Worm (Caenorhabditis elegans) whole organism, L2 larva: ENCODE measurements around the gene F17C11.26.

Experiments used
- C34F6.9 ChIP-seq: fragments of 150-350 bp; optimal IDR thresholded peaks from 2 replicates; lab custom pipeline; 2014; ENCODE audit warnings: missing biosample characterization, missing genetic modification characterization
- F13H6.1 ChIP-seq: sonication (generic microtip); optimal IDR thresholded peaks from 2 replicates; lab custom pipeline; 2016; ENCODE audit warnings: missing genetic modification characterization, missing compliant biosample characterization
- R02D3.7 ChIP-seq: fragments of 150-350 bp; optimal IDR thresholded peaks from 2 replicates; lab custom pipeline; 2014; ENCODE audit warnings: missing biosample characterization, missing genetic modification characterization
- ZK546.5 ChIP-seq: sonication (generic microtip); optimal IDR thresholded peaks from 2 replicates; lab custom pipeline; 2017; ENCODE audit warnings: missing biosample characterization, missing genetic modification characterization
- alr-1 ChIP-seq: fragments of 150-350 bp; optimal IDR thresholded peaks from 2 replicates; lab custom pipeline; 2014; ENCODE audit warnings: missing biosample characterization, missing genetic modification characterization
- aly-2 ChIP-seq: fragments of 150-350 bp; optimal IDR thresholded peaks from 2 replicates; lab custom pipeline; 2014; ENCODE audit warnings: missing biosample characterization, missing genetic modification characterization
- ama-1 ChIP-seq: fragments of 150-350 bp; optimal IDR thresholded peaks from 2 replicates; lab custom pipeline; 2018; ENCODE audit warnings: inconsistent platforms
- blmp-1 ChIP-seq: sonication (generic microtip); optimal IDR thresholded peaks from 2 replicates; lab custom pipeline; 2017; ENCODE audit warnings: missing genetic modification characterization, mild to moderate bottlenecking, missing compliant biosample characterization, antibody characterized with exemption, moderate library complexity; ENCODE audit not compliant: insufficient read depth
- ceh-82 ChIP-seq: fragments of 150-350 bp; optimal IDR thresholded peaks from 2 replicates; lab custom pipeline; 2014; ENCODE audit warnings: missing biosample characterization, missing genetic modification characterization
- crh-2 ChIP-seq: sonication (generic microtip); optimal IDR thresholded peaks from 2 replicates; lab custom pipeline; 2017; ENCODE audit warnings: missing biosample characterization, missing genetic modification characterization
- dmd-4 ChIP-seq: sonication (generic microtip); optimal IDR thresholded peaks from 2 replicates; lab custom pipeline; 2017; ENCODE audit warnings: missing biosample characterization, missing genetic modification characterization
- egl-27 ChIP-seq: sonication (generic microtip); optimal IDR thresholded peaks from 3 replicates; lab custom pipeline; 2017; ENCODE audit warnings: missing biosample characterization, missing genetic modification reagents, missing genetic modification characterization
- elt-1 ChIP-seq: fragments of 150-350 bp; optimal IDR thresholded peaks from 2 replicates; lab custom pipeline; 2014; ENCODE audit warnings: missing biosample characterization, missing genetic modification characterization
- elt-3 ChIP-seq: sonication (generic microtip); optimal IDR thresholded peaks from 2 replicates; lab custom pipeline; 2017; ENCODE audit warnings: missing biosample characterization, missing genetic modification characterization
- fos-1 ChIP-seq: fragments of 150-350 bp; optimal IDR thresholded peaks from 2 replicates; lab custom pipeline; 2014; ENCODE audit warnings: missing biosample characterization, missing genetic modification characterization
- gmeb-1 ChIP-seq: fragments of 150-350 bp; optimal IDR thresholded peaks from 2 replicates; lab custom pipeline; 2014; ENCODE audit warnings: missing biosample characterization, missing genetic modification characterization
- lin-11 ChIP-seq: fragments of 150-350 bp; sonication (generic microtip); optimal IDR thresholded peaks from 2 replicates; lab custom pipeline; 2014; ENCODE audit warnings: missing biosample characterization, missing genetic modification characterization, inconsistent platforms, mixed read lengths
- lin-13 ChIP-seq: fragments of 150-350 bp; optimal IDR thresholded peaks from 2 replicates; lab custom pipeline; 2014; ENCODE audit warnings: missing biosample characterization, missing genetic modification reagents, missing genetic modification characterization
- lin-39 ChIP-seq: fragments of 150-350 bp; optimal IDR thresholded peaks from 2 replicates; lab custom pipeline; 2014; ENCODE audit warnings: missing biosample characterization, missing genetic modification reagents, missing genetic modification characterization
- lsy-2 ChIP-seq, 2 experiments: fragments of 150-350 bp in 1 of 2; sonication (generic microtip) in 1 of 2; optimal IDR thresholded peaks; 2 replicates each; lab custom pipeline; 2014 to 2017; ENCODE audit warnings: missing biosample characterization in 2 of 2, missing genetic modification characterization in 2 of 2
- mab-5 ChIP-seq: fragments of 150-350 bp; optimal IDR thresholded peaks from 2 replicates; lab custom pipeline; 2014; ENCODE audit warnings: missing biosample characterization, missing genetic modification characterization
- mbf-1 ChIP-seq: sonication (generic microtip); optimal IDR thresholded peaks from 2 replicates; lab custom pipeline; 2017; ENCODE audit warnings: missing biosample characterization, missing genetic modification characterization
- mdl-1 ChIP-seq, 2 experiments: fragments of 150-350 bp in 1 of 2; sonication (generic microtip) in 1 of 2; optimal IDR thresholded peaks; 2 replicates each; lab custom pipeline; 2017; ENCODE audit warnings: missing biosample characterization in 2 of 2, missing genetic modification characterization in 2 of 2
- nhr-10 ChIP-seq: sonication (generic microtip); optimal IDR thresholded peaks from 2 replicates; lab custom pipeline; 2017; ENCODE audit warnings: missing biosample characterization, missing genetic modification characterization
- nhr-11 ChIP-seq: fragments of 150-350 bp; optimal IDR thresholded peaks from 2 replicates; lab custom pipeline; 2014; ENCODE audit warnings: missing biosample characterization, missing genetic modification characterization
- nhr-129 ChIP-seq: fragments of 150-350 bp; optimal IDR thresholded peaks from 2 replicates; lab custom pipeline; 2014; ENCODE audit warnings: missing biosample characterization, missing genetic modification characterization
- nhr-21 ChIP-seq: fragments of 150-350 bp; optimal IDR thresholded peaks from 2 replicates; lab custom pipeline; 2014; ENCODE audit warnings: missing biosample characterization, missing genetic modification characterization
- nhr-23 ChIP-seq: fragments of 150-350 bp; optimal IDR thresholded peaks from 2 replicates; lab custom pipeline; 2014; ENCODE audit warnings: missing biosample characterization, missing genetic modification reagents, missing genetic modification characterization
- nhr-25 ChIP-seq: fragments of 150-350 bp; sonication (generic microtip); optimal IDR thresholded peaks from 3 replicates; lab custom pipeline; 2014; ENCODE audit warnings: missing biosample characterization, missing genetic modification characterization
- nhr-6 ChIP-seq: fragments of 150-350 bp; optimal IDR thresholded peaks from 2 replicates; lab custom pipeline; 2014; ENCODE audit warnings: missing biosample characterization, missing genetic modification characterization
- nhr-77 ChIP-seq: fragments of 150-350 bp; optimal IDR thresholded peaks from 2 replicates; lab custom pipeline; 2014; ENCODE audit warnings: missing biosample characterization, missing genetic modification characterization
- peb-1 ChIP-seq: fragments of 150-350 bp; optimal IDR thresholded peaks from 2 replicates; lab custom pipeline; 2014; ENCODE audit warnings: missing biosample characterization, missing genetic modification characterization
- sem-4 ChIP-seq: fragments of 150-350 bp; optimal IDR thresholded peaks from 2 replicates; lab custom pipeline; 2014; ENCODE audit warnings: missing biosample characterization, missing genetic modification reagents, missing genetic modification characterization
- sma-3 ChIP-seq: sonication (generic microtip); optimal IDR thresholded peaks from 2 replicates; lab custom pipeline; 2016; ENCODE audit warnings: missing genetic modification reagents, missing genetic modification characterization, missing compliant biosample characterization
- sma-9 ChIP-seq, 2 experiments: fragments of 150-350 bp in 1 of 2; sonication (generic microtip) in 1 of 2; optimal IDR thresholded peaks; 2 replicates each; lab custom pipeline; 2014 to 2016; ENCODE audit warnings: missing genetic modification characterization in 2 of 2, mild to moderate bottlenecking in 1 of 2, missing biosample characterization in 1 of 2, missing compliant biosample characterization in 1 of 2, missing genetic modification reagents in 1 of 2, moderate library complexity in 1 of 2
- snpc-4 ChIP-seq: fragments of 150-350 bp; optimal IDR thresholded peaks from 2 replicates; lab custom pipeline; 2014; ENCODE audit warnings: missing biosample characterization, missing genetic modification characterization
- unc-39 ChIP-seq: fragments of 150-350 bp; optimal IDR thresholded peaks from 2 replicates; lab custom pipeline; 2014; ENCODE audit warnings: missing biosample characterization, missing genetic modification characterization
- unc-55 ChIP-seq: fragments of 150-350 bp; sonication (generic microtip); optimal IDR thresholded peaks from 3 replicates; lab custom pipeline; 2014; ENCODE audit warnings: missing biosample characterization, missing genetic modification reagents, missing genetic modification characterization
- unc-62 ChIP-seq: fragments of 150-350 bp; optimal IDR thresholded peaks from 2 replicates; lab custom pipeline; 2014; ENCODE audit warnings: missing biosample characterization, missing genetic modification reagents, missing genetic modification characterization
- zag-1 ChIP-seq: fragments of 150-350 bp; optimal IDR thresholded peaks from 2 replicates; lab custom pipeline; 2014; ENCODE audit warnings: missing biosample characterization, missing genetic modification characterization
- ztf-1 ChIP-seq: fragments of 200-800 bp; sonication (Bioruptor generic); conservative IDR thresholded peaks from 2 replicates; pipeline ENCODE4 v1.3.6; 2022; ENCODE audit warnings: missing genetic modification characterization, missing compliant biosample characterization
- ztf-11 ChIP-seq: sonication (generic microtip); optimal IDR thresholded peaks from 2 replicates; lab custom pipeline; 2017; ENCODE audit warnings: missing biosample characterization, missing genetic modification characterization
- ztf-4 ChIP-seq: fragments of 150-350 bp; optimal IDR thresholded peaks from 2 replicates; lab custom pipeline; 2014; ENCODE audit warnings: missing biosample characterization, missing genetic modification characterization

Gene F17C11.26

DNA sequence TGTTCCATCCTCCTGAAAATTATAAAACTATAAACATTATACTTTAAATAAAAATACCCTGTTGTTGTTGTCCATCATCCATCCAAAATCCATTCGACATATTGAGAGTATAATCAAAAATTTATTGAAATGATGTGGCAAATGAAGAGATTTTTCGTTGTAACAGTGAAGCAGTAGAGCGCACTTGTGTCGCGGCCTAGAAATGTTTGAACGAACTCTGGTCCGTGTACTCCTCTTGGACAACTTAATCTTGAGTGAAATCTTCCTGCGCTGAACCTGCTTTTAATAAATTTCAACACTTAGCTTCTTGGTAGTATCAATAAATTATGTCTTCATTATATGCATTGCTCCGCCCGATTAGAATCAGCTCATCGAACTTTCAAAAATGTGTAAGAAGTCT, 46.6 kb upstream of the F17C11.26 start, which contains the start of the genes F32D8.14 and F32D8.5 (continued):
- TF ChIP-seq lin-11 (tag; lab: Kevin White, UChicago) (peak; percentile 56), ztf-4 (tag; lab: Kevin White, UChicago) (peak; percentile 60), fos-1 (tag; lab: Kevin White, UChicago) (peak; percentile 59), egl-27 (tag; lab: Kevin White, UChicago) (peak; percentile 2)

DNA sequence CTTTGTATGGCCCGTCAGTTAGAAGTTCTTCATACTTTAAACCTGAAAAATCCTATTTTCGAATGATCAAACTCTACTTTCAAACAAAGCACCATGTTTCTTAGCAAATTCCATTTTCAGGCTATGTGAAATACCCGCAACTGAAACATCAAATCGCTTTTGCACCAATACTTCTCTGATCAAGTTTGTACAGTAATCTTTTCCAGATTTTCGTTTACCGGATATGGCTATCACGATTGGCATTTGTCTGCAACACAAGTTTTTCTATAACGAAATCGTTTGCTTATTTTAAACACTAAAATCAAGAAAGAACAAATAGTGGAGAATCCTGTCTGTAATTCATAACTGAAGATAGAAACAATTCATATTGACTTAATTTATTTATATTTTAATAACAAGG, 45.0 kb upstream of the F17C11.26 start, which contains the start of gene F32D8.13:
Gene F32D8.13 (minus strand): TSS at position 249 of the 400 bp plus-strand sequence.
- TF ChIP-seq lsy-2 (tag; optimal IDR thresholded peaks at IDR 0.05; lab: Kevin White, UChicago) (peak in 1 of 2 experiments; percentile 0), zag-1 (tag; lab: Kevin White, UChicago) (no peak), nhr-11 (tag; lab: Kevin White, UChicago) (no peak), nhr-6 (no peak), ZK546.5 (tag; lab: Kevin White, UChicago) (peak; percentile 10), ama-1 (peak; percentile 56), ceh-82 (tag; lab: Kevin White, UChicago) (no peak), F13H6.1 (tag; lab: Kevin White, UChicago) (no peak), gmeb-1 (tag; lab: Kevin White, UChicago) (peak; percentile 0), nhr-25 (peak; percentile 17)
- TF ChIP-seq, all 48 proteins: peak for 5

- no peak for TF ChIP-seq ceh-82 (tag; lab: Kevin White, UChicago)
- TF ChIP-seq zag-1 (tag; lab: Kevin White, UChicago): no peak
- no peak for TF ChIP-seq gmeb-1 (tag; lab: Kevin White, UChicago)
- no peak for TF ChIP-seq crh-2
- TF ChIP-seq unc-62: no peak
- TF ChIP-seq unc-39: no peak
These were observed 44.5 kb upstream of the F17C11.26 start for ce11 chrV:10896706-10897105.

DNA sequence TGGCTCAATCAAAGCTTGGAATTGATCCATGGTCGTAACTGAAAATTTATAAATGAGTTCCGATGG, 44.3 kb upstream of the F17C11.26 start, which contains the start of gene sec-61.G:
Gene sec-61.G (minus strand): TSS at position 38 of the 66 bp plus-strand sequence.
- no peak for TF ChIP-seq peb-1 (tag; lab: Kevin White, UChicago)
- no peak for TF ChIP-seq elt-3 (tag; lab: Kevin White, UChicago)
- no peak for TF ChIP-seq ztf-1 (GFP tag; lab: Robert Waterston, UW)
- no peak for TF ChIP-seq ZK546.5 (tag; lab: Kevin White, UChicago)
- TF ChIP-seq nhr-129 (tag; lab: Kevin White, UChicago): no peak
- no peak for TF ChIP-seq lin-39
- TF ChIP-seq F13H6.1 (tag; lab: Kevin White, UChicago): no peak
- no peak for TF ChIP-seq nhr-10 (tag; lab: Kevin White, UChicago)
- TF ChIP-seq lsy-2 (tag; optimal IDR thresholded peaks at IDR 0.05; lab: Kevin White, UChicago): no peak
- no peak for TF ChIP-seq nhr-21 (tag; lab: Kevin White, UChicago)
- TF ChIP-seq crh-2: no peak
- no peak for TF ChIP-seq aly-2 (tag; lab: Kevin White, UChicago)
- no peak for TF ChIP-seq ceh-82 (tag; lab: Kevin White, UChicago)
- TF ChIP-seq alr-1: no peak
- no peak for TF ChIP-seq dmd-4
- no peak for TF ChIP-seq C34F6.9 (tag; lab: Kevin White, UChicago)
- no peak for TF ChIP-seq unc-39
- no peak for TF ChIP-seq fos-1 (tag; lab: Kevin White, UChicago)
- no peak for TF ChIP-seq mab-5 (tag; lab: Kevin White, UChicago)

DNA sequence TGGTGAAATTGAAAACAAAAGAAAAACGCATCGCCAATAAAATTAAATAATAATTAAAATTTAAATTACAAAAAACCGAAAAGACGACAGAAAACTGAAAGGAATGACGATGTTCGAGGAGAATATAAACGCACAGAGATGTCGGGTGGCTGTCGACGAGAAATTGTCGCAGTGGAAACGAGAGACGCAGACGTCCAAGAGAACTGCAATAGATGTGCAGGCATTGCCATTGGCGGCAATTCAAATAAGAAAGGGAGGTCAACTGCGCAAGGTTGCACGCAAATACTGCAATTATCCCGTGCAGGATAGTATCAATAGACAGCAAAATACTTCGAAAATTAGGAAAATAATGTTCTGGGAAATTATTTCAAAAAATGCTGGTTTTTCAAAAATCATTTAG, 44.1 kb upstream of the F17C11.26 start:
- peak; percentile 95 to 98 for TF ChIP-seq lsy-2 (tag; optimal IDR thresholded peaks at IDR 0.05; lab: Kevin White, UChicago)
- peak; percentile 74 to 90 for TF ChIP-seq mdl-1 (tag; optimal IDR thresholded peaks at IDR 0.05; lab: Kevin White, UChicago)
- TF ChIP-seq alr-1: no peak
- TF ChIP-seq mbf-1: no peak
- TF ChIP-seq fos-1 (tag; lab: Kevin White, UChicago): peak; percentile 98
- TF ChIP-seq unc-55 (GFP tag; lab: Kevin White, UChicago): peak; percentile 100
- peak; percentile 99 for TF ChIP-seq nhr-25
- peak; percentile 79 for TF ChIP-seq nhr-10 (tag; lab: Kevin White, UChicago)
- peak; percentile 40 for TF ChIP-seq peb-1 (tag; lab: Kevin White, UChicago)
- TF ChIP-seq nhr-21 (tag; lab: Kevin White, UChicago): peak; percentile 99
- TF ChIP-seq lin-11 (tag; lab: Kevin White, UChicago): peak; percentile 99
- peak; percentile 71 for TF ChIP-seq R02D3.7 (tag; lab: Kevin White, UChicago)
- peak; percentile 97 for TF ChIP-seq mab-5 (tag; lab: Kevin White, UChicago)
- TF ChIP-seq F13H6.1 (tag; lab: Kevin White, UChicago): peak; percentile 98
- peak; percentile 100 for TF ChIP-seq ZK546.5 (tag; lab: Kevin White, UChicago)
- peak; percentile 97 for TF ChIP-seq egl-27 (tag; lab: Kevin White, UChicago)
- peak; percentile 53 for TF ChIP-seq lin-39
- TF ChIP-seq ztf-11 (tag; lab: Kevin White, UChicago): peak; percentile 71
- peak; percentile 98 for TF ChIP-seq lin-13 (GFP tag; lab: Kevin White, UChicago)
- peak; percentile 79 for TF ChIP-seq nhr-11 (tag; lab: Kevin White, UChicago)
- no peak for TF ChIP-seq nhr-23 (tag; lab: Kevin White, UChicago)
- TF ChIP-seq nhr-77: peak; percentile 92
- peak; percentile 100 for TF ChIP-seq sma-9 (GFP tag; optimal IDR thresholded peaks at IDR 0.05; lab: Kevin White, UChicago)
- TF ChIP-seq sma-9 (tag; optimal IDR thresholded peaks at IDR 0.05; lab: Kevin White, UChicago): no peak
- TF ChIP-seq blmp-1: peak; percentile 92
- TF ChIP-seq elt-1 (tag; lab: Kevin White, UChicago): no peak
- TF ChIP-seq sem-4 (tag; lab: Kevin White, UChicago): peak; percentile 98
- TF ChIP-seq aly-2 (tag; lab: Kevin White, UChicago): peak; percentile 19
- TF ChIP-seq C34F6.9 (tag; lab: Kevin White, UChicago): peak; percentile 100
- peak; percentile 99 for TF ChIP-seq sma-3 (GFP tag; lab: Kevin White, UChicago)
- peak; percentile 89 for TF ChIP-seq snpc-4 (tag; lab: Kevin White, UChicago)
- peak; percentile 94 for TF ChIP-seq zag-1 (tag; lab: Kevin White, UChicago)
- no peak for TF ChIP-seq unc-39
